Fruit fly (Drosophila melanogaster) whole organism, embryonic: ENCODE measurements around the gene Pfdn2.
A peak's percentile ranks its signal among the peaks of the same experiment; 100 is the strongest.

Experiments used
- ATbp ChIP-seq: fragments of 200-800 bp; sonication (Bioruptor generic); optimal IDR thresholded peaks from 2 replicates; lab custom pipeline; 2017; ENCODE audit warnings: missing biosample characterization, mild to moderate bottlenecking, missing genetic modification characterization, missing genetic modification reagents
- Bgb ChIP-seq: fragments of 200-800 bp; sonication (Bioruptor generic); IDR thresholded peaks from 2 replicates; pipeline ENCODE4 v1.3.6; 2022; ENCODE audit warnings: missing biosample characterization, missing genetic modification characterization; ENCODE audit not compliant: partially characterized antibody
- CG10267 ChIP-seq: fragments of 200-800 bp; sonication (Bioruptor generic); optimal IDR thresholded peaks from 2 replicates; lab custom pipeline; 2018; ENCODE audit warnings: missing biosample characterization, mild to moderate bottlenecking, missing genetic modification characterization, moderate library complexity
- CG10543 ChIP-seq: fragments of 200-800 bp; sonication (Bioruptor generic); optimal IDR thresholded peaks from 3 replicates; lab custom pipeline; 2017; ENCODE audit warnings: missing biosample characterization, mild to moderate bottlenecking, missing genetic modification characterization, moderate library complexity
- CG10565 ChIP-seq: fragments of 200-800 bp; sonication (Bioruptor generic); optimal IDR thresholded peaks from 3 replicates; lab custom pipeline; 2016; ENCODE audit warnings: missing biosample characterization, mild to moderate bottlenecking, missing genetic modification characterization
- CG12155 ChIP-seq: fragments of 200-800 bp; sonication (Bioruptor generic); optimal IDR thresholded peaks from 3 replicates; lab custom pipeline; 2016; ENCODE audit warnings: missing biosample characterization, missing genetic modification characterization
- CG12391 ChIP-seq: fragments of 200-800 bp; sonication (Bioruptor generic); optimal IDR thresholded peaks from 3 replicates; lab custom pipeline; 2018; ENCODE audit warnings: missing biosample characterization, mild to moderate bottlenecking, missing genetic modification characterization, moderate library complexity
- CG14441 ChIP-seq: fragments of 200-800 bp; sonication (Bioruptor generic); IDR thresholded peaks from 2 replicates; pipeline ENCODE4 v1.3.6; 2022; ENCODE audit warnings: missing biosample characterization, missing genetic modification characterization
- CG17385 ChIP-seq: fragments of 200-800 bp; sonication (Bioruptor generic); optimal IDR thresholded peaks from 3 replicates; lab custom pipeline; 2018; ENCODE audit warnings: missing biosample characterization, mild to moderate bottlenecking, missing genetic modification characterization
- CG18599 ChIP-seq: fragments of 200-800 bp; sonication (Bioruptor generic); optimal IDR thresholded peaks from 3 replicates; lab custom pipeline; 2017; ENCODE audit warnings: missing biosample characterization, missing genetic modification characterization, mild to moderate bottlenecking, moderate library complexity, missing genetic modification reagents
- CG2678 ChIP-seq: fragments of 200-800 bp; sonication (Bioruptor generic); optimal IDR thresholded peaks from 3 replicates; lab custom pipeline; 2019; ENCODE audit warnings: missing biosample characterization, mild to moderate bottlenecking, missing genetic modification characterization, moderate library complexity
- CG31388 ChIP-seq: fragments of 200-800 bp; sonication (Bioruptor generic); optimal IDR thresholded peaks from 2 replicates; lab custom pipeline; 2016; ENCODE audit warnings: missing biosample characterization, missing genetic modification characterization
- CG3163 ChIP-seq: fragments of 200-800 bp; sonication (Bioruptor generic); optimal IDR thresholded peaks from 3 replicates; lab custom pipeline; 2016; ENCODE audit warnings: missing biosample characterization, missing genetic modification characterization
- CG3726 ChIP-seq: fragments of 200-800 bp; sonication (Bioruptor generic); IDR thresholded peaks from 3 replicates; pipeline ENCODE4, ENCODE4 v1.3.6; 2022; ENCODE audit warnings: missing biosample characterization, missing genetic modification characterization
- CG43689 ChIP-seq: fragments of 200-800 bp; sonication (Bioruptor generic); IDR thresholded peaks from 2 replicates; pipeline ENCODE4 v1.3.6; 2022; ENCODE audit warnings: missing biosample characterization, missing genetic modification characterization
- CG4730 ChIP-seq: fragments of 200-800 bp; sonication (Bioruptor generic); IDR thresholded peaks from 2 replicates; pipeline ENCODE4 v1.3.6; 2022; ENCODE audit warnings: missing biosample characterization, missing genetic modification characterization
- CG5245 ChIP-seq: fragments of 200-800 bp; sonication (Bioruptor generic); optimal IDR thresholded peaks from 3 replicates; lab custom pipeline; 2016; ENCODE audit warnings: missing biosample characterization, missing genetic modification characterization
- CHES-1-like ChIP-seq: fragments of 200-800 bp; sonication (Bioruptor generic); optimal IDR thresholded peaks from 2 replicates; lab custom pipeline; 2016; ENCODE audit warnings: missing biosample characterization, missing genetic modification characterization
- D19A ChIP-seq: fragments of 200-800 bp; optimal IDR thresholded peaks from 3 replicates; lab custom pipeline; 2019; ENCODE audit warnings: missing biosample characterization, mild to moderate bottlenecking, missing genetic modification characterization, moderate library complexity
- Deaf1 ChIP-seq: fragments of 200-800 bp; optimal IDR thresholded peaks from 3 replicates; lab custom pipeline; 2019; ENCODE audit warnings: missing biosample characterization, mild to moderate bottlenecking, missing genetic modification characterization, moderate library complexity
- Dfd ChIP-seq, 2 experiments: fragments of >200 bp; optimal IDR thresholded peaks; 2 replicates each; lab custom pipeline; 2017; ENCODE audit warnings: missing biosample characterization in 2 of 2, missing genetic modification characterization in 2 of 2
- ERR ChIP-seq: fragments of 200-800 bp; sonication (Bioruptor generic); optimal IDR thresholded peaks from 2 replicates; lab custom pipeline; 2016; ENCODE audit warnings: missing biosample characterization, missing genetic modification characterization
- Hand ChIP-seq: fragments of 200-800 bp; sonication (Bioruptor generic); optimal IDR thresholded peaks from 2 replicates; lab custom pipeline; 2017; ENCODE audit warnings: mild to moderate bottlenecking, missing biosample characterization, missing genetic modification reagents, missing genetic modification characterization
- Kr ChIP-seq: fragments of 200-800 bp; sonication (Bioruptor generic); optimal IDR thresholded peaks from 2 replicates; lab custom pipeline; 2017; ENCODE audit warnings: missing biosample characterization, mild to moderate bottlenecking, missing genetic modification characterization
- Lhr ChIP-seq: fragments of 200-800 bp; sonication (Bioruptor generic); optimal IDR thresholded peaks from 3 replicates; lab custom pipeline; 2017; ENCODE audit warnings: mild to moderate bottlenecking, missing biosample characterization, missing genetic modification reagents, missing genetic modification characterization
- Lim3 ChIP-seq: fragments of 200-800 bp; sonication (Bioruptor generic); IDR thresholded peaks from 2 replicates; pipeline ENCODE4 v1.3.6; 2022; ENCODE audit warnings: missing biosample characterization, missing genetic modification characterization
- Med ChIP-seq: fragments of 200-800 bp; sonication (Bioruptor generic); peaks from one replicate; lab custom pipeline; 2016; ENCODE audit warnings: missing biosample characterization, missing genetic modification characterization, mild to moderate bottlenecking, inconsistent platforms, moderate library complexity
- Mrtf ChIP-seq: fragments of 200-800 bp; sonication (Bioruptor generic); IDR thresholded peaks from 3 replicates; pipeline ENCODE4 v1.3.6; 2022; ENCODE audit warnings: missing biosample characterization, missing genetic modification characterization
- Oli ChIP-seq: fragments of 200-800 bp; sonication (Bioruptor generic); optimal IDR thresholded peaks from 2 replicates; lab custom pipeline; 2018; ENCODE audit warnings: missing biosample characterization, mild to moderate bottlenecking, missing genetic modification characterization, moderate library complexity
- Pdp1 ChIP-seq, 2 experiments: fragments of 200-800 bp; sonication (Bioruptor generic); optimal IDR thresholded peaks; 3 replicates each; lab custom pipeline; 2016; ENCODE audit warnings: missing biosample characterization in 2 of 2, missing genetic modification characterization in 2 of 2, mild to moderate bottlenecking in 1 of 2, moderate library complexity in 1 of 2
- Ravus ChIP-seq: fragments of 200-800 bp; sonication (Bioruptor generic); IDR thresholded peaks from 2 replicates; pipeline ENCODE4 v1.3.6; 2022; ENCODE audit warnings: missing biosample characterization, missing genetic modification characterization
- Sin3A ChIP-seq: fragments of >200 bp; optimal IDR thresholded peaks from 2 replicates; lab custom pipeline; 2018
- Sox100B ChIP-seq: fragments of 200-800 bp; sonication (Bioruptor generic); optimal IDR thresholded peaks from 3 replicates; lab custom pipeline; 2018; ENCODE audit warnings: missing biosample characterization, mild to moderate bottlenecking, missing genetic modification characterization
- ab ChIP-seq: fragments of 200-800 bp; sonication (Bioruptor generic); optimal IDR thresholded peaks from 2 replicates; lab custom pipeline; 2016; ENCODE audit warnings: missing biosample characterization, missing genetic modification characterization
- al ChIP-seq: fragments of 200-800 bp; sonication (Bioruptor generic); IDR thresholded peaks from 2 replicates; pipeline ENCODE4 v1.3.6; 2022; ENCODE audit warnings: missing biosample characterization, missing genetic modification characterization
- chinmo ChIP-seq: fragments of 200-800 bp; sonication (Bioruptor generic); IDR thresholded peaks from 4 replicates; pipeline ENCODE4 v1.3.6; 2022; ENCODE audit warnings: missing biosample characterization, missing genetic modification characterization; ENCODE audit not compliant: partially characterized antibody
- dati ChIP-seq: fragments of 200-800 bp; sonication (Bioruptor generic); IDR thresholded peaks from 2 replicates; pipeline ENCODE4 v1.3.6; 2022; ENCODE audit warnings: missing biosample characterization, missing genetic modification characterization
- emc ChIP-seq: fragments of 200-800 bp; sonication (Bioruptor generic); optimal IDR thresholded peaks from 2 replicates; lab custom pipeline; 2016; ENCODE audit warnings: missing biosample characterization, missing genetic modification characterization
- ftz-f1 ChIP-seq: fragments of 200-800 bp; sonication (Bioruptor generic); optimal IDR thresholded peaks from 2 replicates; lab custom pipeline; 2016; ENCODE audit warnings: missing biosample characterization, missing genetic modification characterization
- fu2 ChIP-seq: fragments of 200-800 bp; sonication (Bioruptor generic); optimal IDR thresholded peaks from 2 replicates; lab custom pipeline; 2016; ENCODE audit warnings: missing biosample characterization, missing genetic modification characterization
- hth ChIP-seq: fragments of >200 bp; optimal IDR thresholded peaks from 2 replicates; lab custom pipeline; 2017; ENCODE audit warnings: inconsistent platforms
- insv ChIP-seq, 2 experiments: fragments of 200-800 bp; sonication (Bioruptor generic); optimal IDR thresholded peaks; 3 replicates each; lab custom pipeline; 2016 to 2018; ENCODE audit warnings: missing biosample characterization in 2 of 2, missing genetic modification characterization in 2 of 2
- kni ChIP-seq: fragments of 200-800 bp; sonication (Bioruptor generic); optimal IDR thresholded peaks from 3 replicates; lab custom pipeline; 2017; ENCODE audit warnings: mild to moderate bottlenecking, missing biosample characterization, missing genetic modification reagents, missing genetic modification characterization
- lmd ChIP-seq: fragments of 200-800 bp; sonication (Bioruptor generic); IDR thresholded peaks from 2 replicates; pipeline ENCODE4 v1.3.6; 2022; ENCODE audit warnings: missing biosample characterization, missing genetic modification characterization
- nerfin-1 ChIP-seq: fragments of 200-800 bp; sonication (Bioruptor generic); optimal IDR thresholded peaks from 3 replicates; lab custom pipeline; 2019; ENCODE audit warnings: missing biosample characterization, mild to moderate bottlenecking, missing genetic modification characterization, moderate library complexity
- sd ChIP-seq: fragments of 200-800 bp; sonication (Bioruptor generic); optimal IDR thresholded peaks from 3 replicates; lab custom pipeline; 2018; ENCODE audit warnings: missing biosample characterization, mild to moderate bottlenecking, missing genetic modification characterization, moderate library complexity
- sisA ChIP-seq: fragments of 200-800 bp; sonication (Bioruptor generic); IDR thresholded peaks from 2 replicates; pipeline ENCODE4 v1.3.6; 2022; ENCODE audit warnings: missing biosample characterization, missing genetic modification characterization
- tin ChIP-seq: fragments of 200-800 bp; sonication (Bioruptor generic); optimal IDR thresholded peaks from 3 replicates; lab custom pipeline; 2016; ENCODE audit warnings: missing biosample characterization, missing genetic modification characterization
- wdn ChIP-seq: fragments of 200-800 bp; sonication (Bioruptor generic); IDR thresholded peaks from 2 replicates; pipeline ENCODE4 v1.3.6; 2022; ENCODE audit warnings: missing biosample characterization, missing genetic modification characterization
- z ChIP-seq: fragments of 200-800 bp; sonication (Bioruptor generic); IDR thresholded peaks from 3 replicates; pipeline ENCODE4 v1.3.6; 2022; ENCODE audit warnings: missing biosample characterization, missing genetic modification characterization

Gene Pfdn2

dm6 chr3L:11118627-11119395 is 44.6 kb upstream of the Pfdn2 start (continued):
- peak; percentile 83 for TF ChIP-seq Kr
- peak; percentile 93 for TF ChIP-seq sd (tag; lab: Kevin White, UChicago)
- peak; percentile 37 for TF ChIP-seq Lhr (GFP tag; lab: Kevin White, UChicago)
- no peak for TF ChIP-seq sisA (GFP tag; lab: Robert Waterston, UW)
- no peak for TF ChIP-seq Sin3A (lab: Kevin White, UChicago)
- TF ChIP-seq ERR: peak; percentile 17
- TF ChIP-seq CG4730 (GFP tag; lab: Robert Waterston, UW): no peak
- peak; percentile 61 for TF ChIP-seq CG12155
- peak in 1 of 2 experiments; percentile 78 for TF ChIP-seq insv (GFP tag; optimal IDR thresholded peaks at IDR 0.05; lab: Kevin White, UChicago)
- no peak for TF ChIP-seq Lim3 (GFP tag; lab: Robert Waterston, UW)
- TF ChIP-seq D19A (tag; lab: Kevin White, UChicago): peak; percentile 53
- peak; percentile 5 for TF ChIP-seq CG31388
- no peak for TF ChIP-seq Ravus
- no peak for TF ChIP-seq CG3726 (GFP tag; lab: Robert Waterston, UW)
- peak; percentile 99 for TF ChIP-seq kni (GFP tag; lab: Kevin White, UChicago)
- TF ChIP-seq CG14441 (GFP tag; lab: Robert Waterston, UW): peak; percentile 53; the same call in 1 of the 2 replicates
- peak; percentile 84 for TF ChIP-seq CG2678 (tag; lab: Kevin White, UChicago)
- no peak for TF ChIP-seq al
- peak; percentile 72 for TF ChIP-seq Sox100B (GFP tag; lab: Kevin White, UChicago)
- TF ChIP-seq Dfd (GFP tag; optimal IDR thresholded peaks at IDR 0.05; lab: Kevin White, UChicago): no peak
- peak; percentile 84 for TF ChIP-seq CHES-1-like
- peak; percentile 45 for TF ChIP-seq CG5245
- no peak; the same call in 1 of the 2 replicates for TF ChIP-seq lmd
- TF ChIP-seq Deaf1 (tag; lab: Kevin White, UChicago): peak; percentile 65
- TF ChIP-seq Hand (GFP tag; lab: Kevin White, UChicago): peak; percentile 58
- peak; percentile 98 for TF ChIP-seq CG10543 (GFP tag; lab: Kevin White, UChicago)
- peak; percentile 29 for TF ChIP-seq CG12391 (tag; lab: Kevin White, UChicago)
- peak; percentile 25 for TF ChIP-seq CG10267 (tag; lab: Kevin White, UChicago)
- TF ChIP-seq nerfin-1: peak; percentile 86
- no peak for TF ChIP-seq CG43689 (GFP tag; lab: Robert Waterston, UW)
- TF ChIP-seq Mrtf (GFP tag; lab: Robert Waterston, UW): no peak
- no peak for TF ChIP-seq dati (GFP tag; lab: Robert Waterston, UW)
- TF ChIP-seq ATbp: peak; percentile 94
- TF ChIP-seq tin: no peak
- TF ChIP-seq chinmo: peak; percentile 98
- no peak for TF ChIP-seq z (GFP tag; lab: Robert Waterston, UW)
- TF ChIP-seq CG10565 (GFP tag; lab: Kevin White, UChicago): no peak
- TF ChIP-seq ab: no peak
- TF ChIP-seq CG18599 (GFP tag; lab: Kevin White, UChicago): peak; percentile 91
- TF ChIP-seq fu2: no peak
- peak; percentile 68 for TF ChIP-seq CG17385 (GFP tag; lab: Kevin White, UChicago)
- peak; percentile 92 for TF ChIP-seq Med (GFP tag; lab: Kevin White, UChicago)
- TF ChIP-seq emc (GFP tag; lab: Kevin White, UChicago): no peak
- TF ChIP-seq hth (lab: Kevin White, UChicago): no peak
- TF ChIP-seq Oli (tag; lab: Kevin White, UChicago): no peak
- TF ChIP-seq Bgb (GFP tag; lab: Robert Waterston, UW): no peak
- TF ChIP-seq Pdp1 (GFP tag; optimal IDR thresholded peaks at IDR 0.05; lab: Kevin White, UChicago): peak; percentile 55 to 75
- TF ChIP-seq wdn (GFP tag; lab: Robert Waterston, UW): peak; percentile 51; the same call in 1 of the 2 replicates
- peak; percentile 72 for TF ChIP-seq CG3163 (GFP tag; lab: Kevin White, UChicago)
- TF ChIP-seq ftz-f1 (GFP tag; lab: Kevin White, UChicago): peak; percentile 19
